Worm (Caenorhabditis elegans) whole organism, L4/young adult: Measurements from ENCODE around the gene mrp-3.

ENCODE experiments used
- W03F9.2 ChIP-seq: fragments of 150-350 bp; optimal IDR thresholded peaks from 2 replicates; lab custom pipeline; 2014; ENCODE audit warnings: missing biosample characterization, missing genetic modification characterization
- him-1 ChIP-seq: sonication (generic microtip); optimal IDR thresholded peaks from 2 replicates; lab custom pipeline; 2016; ENCODE audit warnings: missing genotype, missing genetic modification reagents, missing genetic modification characterization, missing compliant biosample characterization

DNA sequence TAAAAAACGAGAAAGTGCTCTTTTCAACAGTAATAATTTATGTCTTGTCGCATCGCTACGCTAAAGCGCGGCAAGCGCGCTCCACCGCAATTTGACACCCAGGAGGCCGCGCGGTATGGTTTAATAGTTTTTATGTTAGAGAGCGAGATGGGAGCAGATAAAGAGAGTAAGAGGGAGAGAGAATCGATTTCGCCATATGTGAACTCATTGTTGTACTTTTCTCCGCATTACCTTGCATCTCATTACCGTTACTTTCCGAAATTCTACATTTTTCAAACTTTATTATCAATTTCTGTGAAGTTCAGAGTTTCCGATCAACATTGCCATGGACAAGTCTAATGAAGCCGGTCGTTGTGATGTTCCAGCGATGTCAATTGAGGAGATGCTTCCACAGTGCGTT is 15.7 kb downstream of the mrp-3 start, which contains the start of gene F31B9.3:
- TF ChIP-seq him-1 (tag; lab: Kevin White, UChicago) (no peak), W03F9.2 (tag; lab: Kevin White, UChicago) (no peak)
